Worm (Caenorhabditis elegans): Measurements from ENCODE around the gene crn-3.

crn-3 gene

ce11 chrII:10559671-10560184, 28.1 kb upstream of the crn-3 start (continued):
- no peak for TF ChIP-seq cebp-1 (GFP tag; IDR thresholded peaks at IDR 0.05)
- TF ChIP-seq cebp-1 (tag; optimal IDR thresholded peaks at IDR 0.05) = peak; percentile 48
- TF ChIP-seq ama-1 (optimal IDR thresholded peaks at IDR 0.05) = peak; percentile 28
- TF ChIP-seq ama-1 (GFP tag; optimal IDR thresholded peaks at IDR 0.05) = peak in 1 of 2 experiments; percentile 48
- TF ChIP-seq snpc-4 (GFP tag; optimal IDR thresholded peaks at IDR 0.05) = peak; percentile 6
- no peak for TF ChIP-seq snpc-4 (tag; optimal IDR thresholded peaks at IDR 0.05)
- TF ChIP-seq him-1 (tag; optimal IDR thresholded peaks at IDR 0.05) = no peak
- peak; percentile 6 for TF ChIP-seq ZK185.1 (tag; optimal IDR thresholded peaks at IDR 0.05; ENCODE audit: poor library complexity, severe bottlenecking)
- TF ChIP-seq hsf-1 (GFP tag; IDR thresholded peaks at IDR 0.05) = peak; percentile 53

ce11 chrII:10563368-10563767, 24.5 kb upstream of the crn-3 start, which contains the start of gene cdc-48.1:
Gene cdc-48.1, minus strand, starts transcription at chrII:10563407.
- TF ChIP-seq Y79H2A.3 (GFP tag; conservative IDR thresholded peaks at IDR 0.05) (peak; percentile 96), C06A6.2 (GFP tag; conservative IDR thresholded peaks at IDR 0.05) (peak; percentile 98), hmg-1.2 (GFP tag; IDR thresholded peaks at IDR 0.05) (peak; percentile 94), gei-17 (GFP tag; optimal IDR thresholded peaks at IDR 0.05) (peak; percentile 91), ztf-26 (tag; optimal IDR thresholded peaks at IDR 0.05) (peak; percentile 99), attf-5 (GFP tag; optimal IDR thresholded peaks at IDR 0.05) (peak; percentile 100), F10E7.11 (tag; optimal IDR thresholded peaks at IDR 0.05) (peak; percentile 87), sptf-2 (GFP tag; optimal IDR thresholded peaks at IDR 0.05) (peak; percentile 20), aptf-2 (GFP tag; conservative IDR thresholded peaks at IDR 0.05) (peak; percentile 90), mxl-1 (tag; optimal IDR thresholded peaks at IDR 0.05) (no peak), Y67H2A.10 (GFP tag; conservative IDR thresholded peaks at IDR 0.05) (peak; percentile 98), snpc-4 (GFP tag; optimal IDR thresholded peaks at IDR 0.05) (peak; percentile 91), snpc-4 (tag; optimal IDR thresholded peaks at IDR 0.05) (peak; percentile 92 to 95 (median 93)), D2030.7 (GFP tag; IDR thresholded peaks at IDR 0.05) (peak; percentile 99), tbp1 (GFP tag; optimal IDR thresholded peaks at IDR 0.05) (peak; percentile 83), attf-3 (GFP tag; conservative IDR thresholded peaks at IDR 0.05) (peak; percentile 94), nhr-120 (GFP tag; IDR thresholded peaks at IDR 0.05) (peak; percentile 92), mcd-1 (GFP tag; IDR thresholded peaks at IDR 0.05) (peak; percentile 100), lin-26 (GFP tag; IDR thresholded peaks at IDR 0.05) (peak; percentile 95), F52B5.7 (tag; optimal IDR thresholded peaks at IDR 0.05) (peak; percentile 98), zfh-2 (GFP tag; conservative IDR thresholded peaks at IDR 0.05) (no peak), lsl-1 (GFP tag; optimal IDR thresholded peaks at IDR 0.05) (peak; percentile 96), ztf-3 (GFP tag; optimal IDR thresholded peaks at IDR 0.05) (peak; percentile 96), madf-3 (GFP tag; IDR thresholded peaks at IDR 0.05) (peak; percentile 98), fkh-3 (tag; optimal IDR thresholded peaks at IDR 0.05) (peak; percentile 59), lin-40 (tag; optimal IDR thresholded peaks at IDR 0.05) (peak; percentile 99), sea-2 (GFP tag; IDR thresholded peaks at IDR 0.05) (peak; percentile 83; the same call in 1 of the 2 replicates), sdz-38 (tag; optimal IDR thresholded peaks at IDR 0.05) (no peak), athp-1 (tag; optimal IDR thresholded peaks at IDR 0.05) (peak; percentile 100), ztf-25 (GFP tag; IDR thresholded peaks at IDR 0.05) (peak; percentile 94), snpc-1.3 (tag; optimal IDR thresholded peaks at IDR 0.05; ENCODE audit: insufficient read depth) (peak; percentile 98), Y56A3A.18 (GFP tag; IDR thresholded peaks at IDR 0.05) (peak; percentile 97), B0019.2 (GFP tag; conservative IDR thresholded peaks at IDR 0.05) (peak; percentile 98), F49E8.2 (tag; optimal IDR thresholded peaks at IDR 0.05; ENCODE audit: insufficient read depth) (peak; percentile 99), madf-6 (GFP tag; IDR thresholded peaks at IDR 0.05) (peak; percentile 99), snpc-3.4 (tag; optimal IDR thresholded peaks at IDR 0.05) (peak; percentile 99), egrh-3 (GFP tag; IDR thresholded peaks at IDR 0.05) (peak; percentile 64; the same call in 1 of the 2 replicates), ama-1 (optimal IDR thresholded peaks at IDR 0.05) (no peak), ama-1 (GFP tag; optimal IDR thresholded peaks at IDR 0.05) (peak; percentile 76 to 79), xnd-1 (tag; optimal IDR thresholded peaks at IDR 0.05) (peak; percentile 87), lin-35 (GFP tag; optimal IDR thresholded peaks at IDR 0.05) (peak; percentile 98 to 100 (median 100))
